Fruit fly (Drosophila melanogaster) whole organism, embryonic: ENCODE data around the gene Srr.

Experiments used
- ATbp ChIP-seq: fragments of 200-800 bp; sonication (Bioruptor generic); optimal IDR thresholded peaks from 2 replicates; lab custom pipeline; 2017; ENCODE audit warnings: missing biosample characterization, mild to moderate bottlenecking, missing genetic modification characterization, missing genetic modification reagents
- Ada2b ChIP-seq: fragments of 200-800 bp; sonication (Bioruptor generic); IDR thresholded peaks from 2 replicates; pipeline ENCODE4 v1.3.6; 2022; ENCODE audit warnings: missing biosample characterization, missing genetic modification characterization
- Bteb2 ChIP-seq: fragments of 200-800 bp; sonication (Bioruptor generic); optimal IDR thresholded peaks from 2 replicates; lab custom pipeline; 2016; ENCODE audit warnings: missing biosample characterization, missing genetic modification characterization
- CG10209 ChIP-seq: fragments of 200-800 bp; sonication (Bioruptor generic); optimal IDR thresholded peaks from 3 replicates; lab custom pipeline; 2017; ENCODE audit warnings: missing biosample characterization, mild to moderate bottlenecking, missing genetic modification characterization, missing genetic modification reagents
- CG10274 ChIP-seq: fragments of 200-800 bp; sonication (Bioruptor generic); optimal IDR thresholded peaks from 3 replicates; lab custom pipeline; 2017; ENCODE audit warnings: missing biosample characterization, mild to moderate bottlenecking, missing genetic modification characterization
- CG10431 ChIP-seq: fragments of 200-800 bp; sonication (Bioruptor generic); optimal IDR thresholded peaks from 3 replicates; lab custom pipeline; 2018; ENCODE audit warnings: missing biosample characterization, mild to moderate bottlenecking, missing genetic modification characterization
- CG12391 ChIP-seq: fragments of 200-800 bp; sonication (Bioruptor generic); optimal IDR thresholded peaks from 3 replicates; lab custom pipeline; 2018; ENCODE audit warnings: missing biosample characterization, mild to moderate bottlenecking, missing genetic modification characterization, moderate library complexity
- CG15269 ChIP-seq: fragments of 200-800 bp; sonication (Bioruptor generic); optimal IDR thresholded peaks from 2 replicates; lab custom pipeline; 2018; ENCODE audit warnings: missing biosample characterization, mild to moderate bottlenecking, missing genetic modification characterization, moderate library complexity
- CG17359 ChIP-seq: fragments of 200-800 bp; sonication (Bioruptor generic); optimal IDR thresholded peaks from 3 replicates; lab custom pipeline; 2018; ENCODE audit warnings: missing biosample characterization, mild to moderate bottlenecking, missing genetic modification characterization, moderate library complexity
- CG17385 ChIP-seq: fragments of 200-800 bp; sonication (Bioruptor generic); optimal IDR thresholded peaks from 3 replicates; lab custom pipeline; 2018; ENCODE audit warnings: missing biosample characterization, mild to moderate bottlenecking, missing genetic modification characterization
- CG17829 ChIP-seq: fragments of 200-800 bp; optimal IDR thresholded peaks from 2 replicates; lab custom pipeline; 2019; ENCODE audit warnings: missing biosample characterization, mild to moderate bottlenecking, missing genetic modification characterization, moderate library complexity
- CG2129 ChIP-seq: fragments of 200-800 bp; sonication (Bioruptor generic); IDR thresholded peaks from 2 replicates; pipeline ENCODE4 v1.3.6; 2022; ENCODE audit warnings: missing biosample characterization, missing genetic modification characterization; ENCODE audit not compliant: partially characterized antibody
- CG31388 ChIP-seq: fragments of 200-800 bp; sonication (Bioruptor generic); optimal IDR thresholded peaks from 2 replicates; lab custom pipeline; 2016; ENCODE audit warnings: missing biosample characterization, missing genetic modification characterization
- CG3726 ChIP-seq: fragments of 200-800 bp; sonication (Bioruptor generic); IDR thresholded peaks from 3 replicates; pipeline ENCODE4, ENCODE4 v1.3.6; 2022; ENCODE audit warnings: missing biosample characterization, missing genetic modification characterization
- CG4360 ChIP-seq: fragments of 200-800 bp; sonication (Bioruptor generic); IDR thresholded peaks from 2 replicates; pipeline ENCODE4 v1.3.6; 2022; ENCODE audit warnings: missing biosample characterization, missing genetic modification characterization
- CG8281 ChIP-seq: fragments of 200-800 bp; sonication (Bioruptor generic); optimal IDR thresholded peaks from 2 replicates; lab custom pipeline; 2018; ENCODE audit warnings: missing biosample characterization, mild to moderate bottlenecking, missing genetic modification characterization, moderate library complexity
- CHES-1-like ChIP-seq: fragments of 200-800 bp; sonication (Bioruptor generic); optimal IDR thresholded peaks from 2 replicates; lab custom pipeline; 2016; ENCODE audit warnings: missing biosample characterization, missing genetic modification characterization
- Dad ChIP-seq: fragments of 200-800 bp; sonication (Bioruptor generic); optimal IDR thresholded peaks from 3 replicates; lab custom pipeline; 2016; ENCODE audit warnings: missing biosample characterization, missing genetic modification characterization
- Dfd ChIP-seq, 2 experiments: fragments of >200 bp; optimal IDR thresholded peaks; 2 replicates each; lab custom pipeline; 2017; ENCODE audit warnings: missing biosample characterization in 2 of 2, missing genetic modification characterization in 2 of 2
- Drgx ChIP-seq: fragments of 200-800 bp; sonication (Bioruptor generic); IDR thresholded peaks from 2 replicates; pipeline ENCODE4 v1.3.6; 2022; ENCODE audit warnings: missing biosample characterization, missing genetic modification characterization
- Fer1 ChIP-seq: fragments of 200-800 bp; sonication (Bioruptor generic); optimal IDR thresholded peaks from 2 replicates; lab custom pipeline; 2017; ENCODE audit warnings: missing biosample characterization, mild to moderate bottlenecking, missing genetic modification characterization
- Gug ChIP-seq: fragments of 200-800 bp; sonication (Bioruptor generic); IDR thresholded peaks from 4 replicates; pipeline ENCODE4 v1.3.6; 2022; ENCODE audit warnings: missing biosample characterization, missing genetic modification characterization
- Hr51 ChIP-seq, 2 experiments: fragments of 200-800 bp; sonication (Bioruptor generic); optimal IDR thresholded peaks; 2 replicates in 1 of 2; 3 replicates in 1 of 2; lab custom pipeline; 2016 to 2018; ENCODE audit warnings: missing biosample characterization in 2 of 2, missing genetic modification characterization in 2 of 2, mild to moderate bottlenecking in 1 of 2, moderate library complexity in 1 of 2
- Mrtf ChIP-seq: fragments of 200-800 bp; sonication (Bioruptor generic); IDR thresholded peaks from 3 replicates; pipeline ENCODE4 v1.3.6; 2022; ENCODE audit warnings: missing biosample characterization, missing genetic modification characterization
- Nf-YB ChIP-seq: fragments of 200-800 bp; sonication (Bioruptor generic); optimal IDR thresholded peaks from 3 replicates; lab custom pipeline; 2019; ENCODE audit warnings: missing biosample characterization, mild to moderate bottlenecking, missing genetic modification characterization, moderate library complexity
- Optix ChIP-seq: fragments of 200-800 bp; sonication (Bioruptor generic); IDR thresholded peaks from 3 replicates; pipeline ENCODE4 v1.3.6; 2022; ENCODE audit warnings: missing biosample characterization, missing genetic modification characterization
- Rfx ChIP-seq: fragments of 200-800 bp; sonication (Bioruptor generic); IDR thresholded peaks from 2 replicates; pipeline ENCODE4 v1.3.6; 2022; ENCODE audit warnings: missing biosample characterization, missing genetic modification characterization
- Sry-δ ChIP-seq: fragments of 200-800 bp; sonication (Bioruptor generic); optimal IDR thresholded peaks from 2 replicates; lab custom pipeline; 2016; ENCODE audit warnings: missing biosample characterization, missing genetic modification characterization
- Vsx1 ChIP-seq: fragments of 200-800 bp; sonication (Bioruptor generic); optimal IDR thresholded peaks from 2 replicates; lab custom pipeline; 2017; ENCODE audit warnings: missing biosample characterization, mild to moderate bottlenecking, missing genetic modification characterization, missing genetic modification reagents
- ap ChIP-seq: fragments of 200-800 bp; sonication (Bioruptor generic); IDR thresholded peaks from 2 replicates; pipeline ENCODE4 v1.3.6; 2022; ENCODE audit warnings: missing biosample characterization, missing genetic modification characterization
- ara ChIP-seq: fragments of 200-800 bp; sonication (Bioruptor generic); IDR thresholded peaks from 2 replicates; pipeline ENCODE4 v1.3.6; 2022; ENCODE audit warnings: missing biosample characterization, missing genetic modification characterization
- bcd ChIP-seq: fragments of 200-800 bp; sonication (Bioruptor generic); optimal IDR thresholded peaks from 2 replicates; lab custom pipeline; 2017; ENCODE audit warnings: missing biosample characterization, mild to moderate bottlenecking, missing genetic modification characterization
- bigmax ChIP-seq: fragments of 200-800 bp; sonication (Bioruptor generic); optimal IDR thresholded peaks from 2 replicates; lab custom pipeline; 2018; ENCODE audit warnings: missing biosample characterization, mild to moderate bottlenecking, missing genetic modification characterization
- caup ChIP-seq: fragments of 200-800 bp; sonication (Bioruptor generic); optimal IDR thresholded peaks from 3 replicates; lab custom pipeline; 2017; ENCODE audit warnings: missing biosample characterization, mild to moderate bottlenecking, missing genetic modification characterization, moderate library complexity; ENCODE audit not compliant: severe bottlenecking
- crc ChIP-seq: fragments of 200-800 bp; sonication (Bioruptor generic); optimal IDR thresholded peaks from 2 replicates; lab custom pipeline; 2016; ENCODE audit warnings: missing biosample characterization, missing genetic modification characterization
- dpn ChIP-seq, 2 experiments: fragments of 200-800 bp; sonication (Bioruptor generic); optimal IDR thresholded peaks; 3 replicates each; lab custom pipeline; 2016; ENCODE audit warnings: missing biosample characterization in 2 of 2, missing genetic modification characterization in 2 of 2
- gsb ChIP-seq: fragments of 200-800 bp; sonication (Bioruptor generic); IDR thresholded peaks from 2 replicates; pipeline ENCODE4 v1.3.6; 2022; ENCODE audit warnings: missing biosample characterization, missing genetic modification characterization
- h ChIP-seq: fragments of >200 bp; optimal IDR thresholded peaks from 2 replicates; lab custom pipeline; 2017
- jigr1 ChIP-seq: fragments of 200-800 bp; sonication (Bioruptor generic); IDR thresholded peaks from 3 replicates; pipeline ENCODE4 v1.3.6; 2022; ENCODE audit warnings: missing biosample characterization, missing genetic modification characterization
- mam ChIP-seq: fragments of 200-800 bp; sonication (Bioruptor generic); optimal IDR thresholded peaks from 3 replicates; lab custom pipeline; 2016; ENCODE audit warnings: missing biosample characterization, missing genetic modification characterization
- mirr ChIP-seq: fragments of 200-800 bp; sonication (Bioruptor generic); optimal IDR thresholded peaks from 3 replicates; lab custom pipeline; 2018; ENCODE audit warnings: missing biosample characterization, mild to moderate bottlenecking, missing genetic modification characterization
- nom ChIP-seq: fragments of 200-800 bp; sonication (Bioruptor generic); optimal IDR thresholded peaks from 2 replicates; lab custom pipeline; 2017; ENCODE audit warnings: missing biosample characterization, missing genetic modification characterization, mild to moderate bottlenecking, moderate library complexity, missing genetic modification reagents
- onecut ChIP-seq: fragments of 200-800 bp; sonication (Bioruptor generic); IDR thresholded peaks from 2 replicates; pipeline ENCODE4 v1.3.6; 2022; ENCODE audit warnings: missing biosample characterization, missing genetic modification characterization
- pan ChIP-seq, 4 experiments: fragments of >200 bp in 3 of 4; fragments of 200-800 bp in 1 of 4; sonication (Bioruptor generic) in 1 of 4; optimal IDR thresholded peaks in 3 of 4; IDR thresholded peaks in 1 of 4; 2 replicates each; pipeline versions ENCODE4 v1.3.6 to Lab custom; 2017 to 2022; ENCODE audit warnings: missing biosample characterization in 2 of 4, missing genetic modification characterization in 2 of 4, mixed read lengths in 1 of 4
- schlank ChIP-seq: fragments of 200-800 bp; sonication (Bioruptor generic); optimal IDR thresholded peaks from 2 replicates; lab custom pipeline; 2018; ENCODE audit warnings: missing biosample characterization, mild to moderate bottlenecking, missing genetic modification characterization
- sima ChIP-seq: fragments of 200-800 bp; sonication (Bioruptor generic); optimal IDR thresholded peaks from 2 replicates; lab custom pipeline; 2016; ENCODE audit warnings: missing biosample characterization, missing genetic modification characterization
- vfl ChIP-seq: fragments of 200-800 bp; sonication (Bioruptor generic); optimal IDR thresholded peaks from 2 replicates; lab custom pipeline; 2016; ENCODE audit warnings: missing biosample characterization, missing genetic modification characterization
- vnd ChIP-seq: fragments of 200-800 bp; sonication (Bioruptor generic); IDR thresholded peaks from 3 replicates; pipeline ENCODE4 v1.3.6; 2022; ENCODE audit warnings: missing biosample characterization, missing genetic modification characterization; ENCODE audit not compliant: partially characterized antibody

Srr gene

dm6 chr3R:9340425-9341188, 24.6 kb upstream of the Srr start (continued):
- TF ChIP-seq caup (peak; percentile 87), nom (GFP tag; lab: Kevin White, UChicago) (peak; percentile 49), Bteb2 (GFP tag; lab: Kevin White, UChicago) (peak; percentile 61), ATbp (GFP tag; lab: Kevin White, UChicago) (peak; percentile 84), dpn (GFP tag; optimal IDR thresholded peaks at IDR 0.05; lab: Kevin White, UChicago) (peak; percentile 74 to 91), Sry-δ (GFP tag; lab: Kevin White, UChicago) (peak; percentile 10), Drgx (GFP tag; lab: Robert Waterston, UW) (peak; percentile 69), Dfd (GFP tag; optimal IDR thresholded peaks at IDR 0.05; lab: Kevin White, UChicago) (no peak), Nf-YB (GFP tag; lab: Kevin White, UChicago) (peak; percentile 82), CHES-1-like (GFP tag; lab: Kevin White, UChicago) (peak; percentile 61), Dad (GFP tag; lab: Kevin White, UChicago) (peak; percentile 63), CG3726 (GFP tag; lab: Robert Waterston, UW) (no peak; the same call in 2 of the 3 replicates), CG10274 (GFP tag; lab: Kevin White, UChicago) (peak; percentile 85), crc (GFP tag; lab: Kevin White, UChicago) (no peak), ara (peak; percentile 40; the same call in 1 of the 2 replicates), Rfx (GFP tag; lab: Robert Waterston, UW) (peak; percentile 89), vfl (GFP tag; lab: Kevin White, UChicago) (peak; percentile 71), jigr1 (GFP tag; lab: Robert Waterston, UW) (no peak; the same call in 2 of the 3 replicates), gsb (GFP tag; lab: Robert Waterston, UW) (peak; percentile 75), CG12391 (tag; lab: Kevin White, UChicago) (peak; percentile 94), ap (GFP tag; lab: Robert Waterston, UW) (peak; percentile 58), Gug (GFP tag; lab: Robert Waterston, UW) (peak; percentile 68; the same call in 3 of the 4 replicates), CG10209 (GFP tag; lab: Kevin White, UChicago) (peak; percentile 93), bigmax (no peak), pan (optimal IDR thresholded peaks at IDR 0.05; lab: Kevin White, UChicago) (peak in 1 of 2 experiments; percentile 24), pan (GFP tag; optimal IDR thresholded peaks at IDR 0.05 in 1 of 2, IDR thresholded peaks at IDR 0.05 in 1 of 2) (peak in 1 of 2 experiments; percentile 87), Hr51 (GFP tag; optimal IDR thresholded peaks at IDR 0.05; lab: Kevin White, UChicago) (peak; percentile 76 to 93), Mrtf (GFP tag; lab: Robert Waterston, UW) (peak; percentile 72; the same call in 2 of the 3 replicates), Fer1 (GFP tag; lab: Kevin White, UChicago) (peak; percentile 88), onecut (GFP tag; lab: Robert Waterston, UW) (peak; percentile 64), mam (GFP tag; lab: Kevin White, UChicago) (peak; percentile 86), CG17385 (GFP tag; lab: Kevin White, UChicago) (peak; percentile 89), CG10431 (GFP tag; lab: Kevin White, UChicago) (peak; percentile 19), Ada2b (GFP tag; lab: Robert Waterston, UW) (peak; percentile 75), CG17359 (peak; percentile 91), CG31388 (GFP tag; lab: Kevin White, UChicago) (peak; percentile 37), CG15269 (tag; lab: Kevin White, UChicago) (peak; percentile 94), CG2129 (no peak), CG4360 (GFP tag; lab: Robert Waterston, UW) (0 out of 2 replicates have a peak, but pooled peaks have one; percentile 16), CG17829 (peak; percentile 93), bcd (GFP tag; lab: Kevin White, UChicago) (peak; percentile 92), schlank (peak; percentile 80), CG8281 (peak; percentile 76), Vsx1 (GFP tag; lab: Kevin White, UChicago) (peak; percentile 80), sima (GFP tag; lab: Kevin White, UChicago) (no peak), h (lab: Kevin White, UChicago) (no peak), Optix (GFP tag; lab: Robert Waterston, UW) (peak; percentile 76; the same call in 2 of the 3 replicates), vnd (GFP tag; lab: Robert Waterston, UW) (no peak), mirr (peak; percentile 73)
